Worm (Caenorhabditis elegans): ENCODE data around the gene nlf-1.

nlf-1 gene

DNA sequence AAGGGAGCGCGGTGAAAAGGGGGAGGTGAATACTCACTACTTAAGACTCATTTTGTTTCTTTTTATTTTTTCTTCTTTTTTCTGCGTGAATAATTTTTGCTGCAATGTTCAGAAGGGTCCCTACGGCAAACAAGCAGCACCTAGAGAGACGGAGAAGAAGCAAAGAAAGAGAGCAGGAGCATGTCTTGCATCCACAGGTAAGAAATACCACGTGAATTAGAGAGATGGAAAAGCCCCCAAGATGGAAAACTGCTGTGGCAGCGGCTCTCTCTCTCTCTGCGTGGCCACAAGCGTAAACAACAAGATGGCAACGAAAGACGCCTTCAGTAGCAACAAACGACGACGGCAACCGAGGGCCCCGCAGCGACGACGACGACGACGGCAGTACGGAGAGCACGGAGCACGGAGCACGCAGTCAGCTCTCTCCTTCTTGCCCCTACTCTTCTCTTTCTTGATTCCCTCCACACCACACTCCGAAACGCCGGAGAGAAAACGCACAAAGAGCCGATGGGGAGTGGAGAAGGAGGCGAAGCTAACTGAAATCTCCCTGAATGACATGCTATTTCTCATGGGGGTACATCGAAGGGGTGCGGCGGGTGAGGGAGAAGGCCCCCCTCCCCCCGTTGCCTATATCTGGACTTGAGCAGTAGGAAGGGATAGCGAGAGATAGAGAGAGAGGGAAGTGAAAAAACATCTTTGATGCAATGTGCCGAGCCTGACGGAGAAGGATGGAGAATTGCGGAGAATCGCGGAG lies 24.5 kb downstream of the nlf-1 start (continued):
- TF ChIP-seq pag-3 (tag; optimal IDR thresholded peaks at IDR 0.05; ENCODE audit: borderline replicate concordance, insufficient read depth) = no peak
- TF ChIP-seq pax-3 (tag; optimal IDR thresholded peaks at IDR 0.05) = peak; percentile 58
- no peak for TF ChIP-seq nhr-12 (tag; optimal IDR thresholded peaks at IDR 0.05)
- no peak for TF ChIP-seq mdl-1 (tag; optimal IDR thresholded peaks at IDR 0.05)
- peak; percentile 38 to 40 for TF ChIP-seq lsy-2 (tag; optimal IDR thresholded peaks at IDR 0.05)
- peak; percentile 57 to 71 (median 63) for TF ChIP-seq ceh-82 (tag; optimal IDR thresholded peaks at IDR 0.05)
- peak; percentile 44 for TF ChIP-seq mep-1 (tag; optimal IDR thresholded peaks at IDR 0.05)
- TF ChIP-seq snpc-4 (tag; optimal IDR thresholded peaks at IDR 0.05) = peak; percentile 6
- no peak for TF ChIP-seq C04F5.9 (tag; optimal IDR thresholded peaks at IDR 0.05)
- peak in 1 of 3 experiments; percentile 13 for TF ChIP-seq dpl-1 (GFP tag; optimal IDR thresholded peaks at IDR 0.05)
- TF ChIP-seq ztf-11 (tag; optimal IDR thresholded peaks at IDR 0.05) = peak in 1 of 2 experiments; percentile 63
- peak in 1 of 2 experiments; percentile 24 for TF ChIP-seq lin-35 (GFP tag; optimal IDR thresholded peaks at IDR 0.05)
- TF ChIP-seq skn-1 (tag; optimal IDR thresholded peaks at IDR 0.05) = peak; percentile 19
- peak; percentile 84 for TF ChIP-seq nhr-71 (tag; optimal IDR thresholded peaks at IDR 0.05)
- no peak for TF ChIP-seq ceh-90 (tag; optimal IDR thresholded peaks at IDR 0.05)
- TF ChIP-seq ztf-4 (tag; optimal IDR thresholded peaks at IDR 0.05) = peak; percentile 7
- TF ChIP-seq lin-15B (tag; optimal IDR thresholded peaks at IDR 0.05) = no peak
- TF ChIP-seq ets-5 (GFP tag; IDR thresholded peaks at IDR 0.05) = no peak
- no peak for TF ChIP-seq lin-39 (tag; optimal IDR thresholded peaks at IDR 0.05)
- peak; percentile 93 for TF ChIP-seq lin-14 (GFP tag; optimal IDR thresholded peaks at IDR 0.05)

DNA sequence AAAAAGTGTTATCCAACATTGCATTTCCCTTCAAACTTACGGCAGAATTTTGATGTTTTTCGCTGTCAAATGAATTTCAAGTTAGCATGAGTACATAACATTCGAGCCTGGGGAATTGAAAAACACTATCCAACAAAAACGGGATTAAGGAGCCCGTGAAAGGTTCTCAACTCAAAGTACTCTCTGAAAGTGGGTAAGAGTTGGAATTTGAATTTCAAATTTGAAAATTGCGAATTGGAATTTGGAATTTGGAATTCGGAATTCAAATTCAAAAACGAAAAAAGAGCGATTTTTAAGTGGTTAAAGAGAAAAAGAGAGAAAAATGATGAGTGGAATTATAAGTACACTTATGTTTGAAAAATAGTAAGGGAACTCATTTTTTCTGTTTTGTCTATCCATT lies 26.1 kb downstream of the nlf-1 start, which contains the start of the genes C09E10.3 and dgk-1:
C09E10.3 (minus strand) TSS at position 101 of the 400 bp plus-strand sequence.
dgk-1 (minus strand) TSS at position 183 of the 400 bp plus-strand sequence.
- TF ChIP-seq unc-86 (tag; optimal IDR thresholded peaks at IDR 0.05) = no peak
- no peak for TF ChIP-seq egl-13 (tag; optimal IDR thresholded peaks at IDR 0.05)
- TF ChIP-seq elt-2 (tag; optimal IDR thresholded peaks at IDR 0.05) = no peak
- no peak for TF ChIP-seq swsn-7 (tag; optimal IDR thresholded peaks at IDR 0.05)
- no peak for TF ChIP-seq nhr-90 (tag; optimal IDR thresholded peaks at IDR 0.05; ENCODE audit: poor library complexity)
- TF ChIP-seq nhr-47 (tag; optimal IDR thresholded peaks at IDR 0.05) = no peak
- TF ChIP-seq hlh-4 (tag; optimal IDR thresholded peaks at IDR 0.05) = no peak
- no peak for TF ChIP-seq nhr-237 (tag; optimal IDR thresholded peaks at IDR 0.05)
- no peak for TF ChIP-seq fos-1 (tag; optimal IDR thresholded peaks at IDR 0.05)

ce11 chrX:986463-986862 lies 30.9 kb downstream of the nlf-1 start:
- TF ChIP-seq nhr-84 (tag; optimal IDR thresholded peaks at IDR 0.05) (no peak), nhr-47 (tag; optimal IDR thresholded peaks at IDR 0.05) (peak; percentile 2), ceh-8 (GFP tag; optimal IDR thresholded peaks at IDR 0.05) (no peak), snpc-4 (tag; optimal IDR thresholded peaks at IDR 0.05) (peak; percentile 80)

DNA sequence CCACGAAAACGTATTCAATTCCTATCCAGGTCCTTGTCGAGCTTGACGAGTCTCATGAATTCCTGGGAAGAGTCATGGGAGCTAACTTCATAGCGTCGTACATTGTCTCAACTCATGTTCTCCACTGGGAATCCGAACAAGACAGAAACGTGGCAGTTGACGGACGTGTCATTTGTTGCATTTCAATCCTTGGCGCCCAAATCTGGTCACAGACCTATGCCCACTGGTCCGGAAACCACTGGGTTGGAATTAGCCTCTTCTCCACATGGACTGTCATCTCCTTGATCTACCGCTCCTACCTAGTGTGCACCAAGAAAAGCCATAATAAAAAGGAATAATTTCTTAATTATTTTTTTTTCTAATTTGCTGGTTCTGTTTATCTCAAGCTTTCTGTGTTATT lies 34.8 kb downstream of the nlf-1 start:
- TF ChIP-seq zip-4 (GFP tag; optimal IDR thresholded peaks at IDR 0.05) = no peak
- no peak for TF ChIP-seq blmp-1 (tag; optimal IDR thresholded peaks at IDR 0.05)
- TF ChIP-seq nhr-47 (tag; optimal IDR thresholded peaks at IDR 0.05) = no peak
- no peak for TF ChIP-seq nhr-76 (tag; optimal IDR thresholded peaks at IDR 0.05)
- no peak for TF ChIP-seq hlh-17 (GFP tag; optimal IDR thresholded peaks at IDR 0.05; ENCODE audit: borderline replicate concordance)
- no peak for TF ChIP-seq swsn-7 (tag; optimal IDR thresholded peaks at IDR 0.05)
- TF ChIP-seq ztf-11 (tag; optimal IDR thresholded peaks at IDR 0.05) = no peak
- no peak for TF ChIP-seq F16B12.6 (tag; optimal IDR thresholded peaks at IDR 0.05)
- no peak for TF ChIP-seq nhr-11 (tag; optimal IDR thresholded peaks at IDR 0.05)
- no peak for TF ChIP-seq fkh-8 (tag; optimal IDR thresholded peaks at IDR 0.05)
- TF ChIP-seq sox-4 (tag; optimal IDR thresholded peaks at IDR 0.05) = no peak
- no peak for TF ChIP-seq ceh-88 (GFP tag; IDR thresholded peaks at IDR 0.05)
- no peak for TF ChIP-seq nhr-85 (tag)
- no peak for TF ChIP-seq ceh-8 (GFP tag; optimal IDR thresholded peaks at IDR 0.05)
